Fruit fly (Drosophila melanogaster) whole organism, wandering third instar larva: ENCODE measurements around the gene CG17855.

ENCODE experiments used
- Abd-B ChIP-seq: fragments of >200 bp; optimal IDR thresholded peaks from 2 replicates; lab custom pipeline; 2017; ENCODE audit warnings: missing biosample characterization, missing genetic modification characterization
- CG32264 ChIP-seq: fragments of 200-800 bp; sonication (Bioruptor generic); optimal IDR thresholded peaks from 2 replicates; lab custom pipeline; 2016; ENCODE audit warnings: missing biosample characterization, missing genetic modification characterization
- CG9705 ChIP-seq: fragments of 200-800 bp; sonication (Bioruptor generic); optimal IDR thresholded peaks from 2 replicates; lab custom pipeline; 2018; ENCODE audit warnings: missing biosample characterization, mild to moderate bottlenecking, missing genetic modification characterization
- CrebA ChIP-seq: fragments of 200-800 bp; sonication (Bioruptor generic); optimal IDR thresholded peaks from 2 replicates; lab custom pipeline; 2016; ENCODE audit warnings: missing biosample characterization, mild to moderate bottlenecking, missing genetic modification characterization, borderline replicate concordance
- Dfd ChIP-seq: fragments of >200 bp; optimal IDR thresholded peaks from 2 replicates; lab custom pipeline; 2017; ENCODE audit warnings: missing biosample characterization, missing genetic modification characterization
- Dif ChIP-seq: fragments of 200-275, 200-300 bp; sonication (Bioruptor generic); optimal IDR thresholded peaks from 2 replicates; lab custom pipeline; 2018; ENCODE audit warnings: missing biosample characterization, missing genetic modification characterization; ENCODE audit not compliant: partially characterized antibody
- GATAd ChIP-seq: sonication (Bioruptor generic); optimal IDR thresholded peaks from 2 replicates; lab custom pipeline; 2016; ENCODE audit warnings: missing biosample characterization, missing genetic modification characterization
- HLH106 ChIP-seq: fragments of 200-800 bp; optimal IDR thresholded peaks from 3 replicates; lab custom pipeline; 2019; ENCODE audit warnings: missing biosample characterization, mild to moderate bottlenecking, missing genetic modification characterization, moderate library complexity
- Hnf4 ChIP-seq: fragments of 200-800 bp; sonication (Bioruptor generic); optimal IDR thresholded peaks from 2 replicates; lab custom pipeline; 2016; ENCODE audit warnings: missing biosample characterization, mild to moderate bottlenecking, missing genetic modification characterization
- Hr78 ChIP-seq: fragments of >200 bp; optimal IDR thresholded peaks from 2 replicates; lab custom pipeline; 2017; ENCODE audit warnings: missing biosample characterization, missing genetic modification characterization
- Hr83 ChIP-seq: fragments of 200-300 bp; sonication (Bioruptor generic); optimal IDR thresholded peaks from 2 replicates; lab custom pipeline; 2016; ENCODE audit warnings: missing biosample characterization, mild to moderate bottlenecking, missing genetic modification characterization, moderate library complexity; ENCODE audit not compliant: poor library complexity, severe bottlenecking
- Jra ChIP-seq: sonication (Bioruptor generic); optimal IDR thresholded peaks from 2 replicates; lab custom pipeline; 2016; ENCODE audit warnings: missing biosample characterization, missing genetic modification characterization
- Mio ChIP-seq: sonication (Bioruptor generic); optimal IDR thresholded peaks from 2 replicates; lab custom pipeline; 2016; ENCODE audit warnings: missing biosample characterization, missing genetic modification characterization
- Myc ChIP-seq: fragments of >200 bp; optimal IDR thresholded peaks from 2 replicates; lab custom pipeline; 2017
- N ChIP-seq: fragments of >200 bp; optimal IDR thresholded peaks from 2 replicates; lab custom pipeline; 2018; ENCODE audit warnings: missing biosample characterization, missing external identifiers, missing genetic modification characterization
- OdsH ChIP-seq: fragments of 200-800 bp; sonication (Bioruptor generic); optimal IDR thresholded peaks from 2 replicates; lab custom pipeline; 2016; ENCODE audit warnings: missing biosample characterization, mild to moderate bottlenecking, missing genetic modification characterization
- Rel ChIP-seq, 2 experiments: fragments of 200-800 bp; sonication (Bioruptor generic) in 1 of 2; optimal IDR thresholded peaks; 2 replicates in 1 of 2; 3 replicates in 1 of 2; lab custom pipeline; 2016 to 2019; ENCODE audit warnings: mild to moderate bottlenecking in 2 of 2, missing biosample characterization in 2 of 2, missing genetic modification characterization in 2 of 2, moderate library complexity in 1 of 2
- Sp1 ChIP-seq: fragments of 200-800 bp; sonication (Bioruptor generic); optimal IDR thresholded peaks from 3 replicates; lab custom pipeline; 2019; ENCODE audit warnings: missing biosample characterization, mild to moderate bottlenecking, missing genetic modification characterization, moderate library complexity
- Vsx2 ChIP-seq: fragments of 200-300, 225-300 bp; sonication (Bioruptor generic); optimal IDR thresholded peaks from 2 replicates; lab custom pipeline; 2018; ENCODE audit warnings: missing biosample characterization, missing genetic modification characterization; ENCODE audit not compliant: partially characterized antibody
- br ChIP-seq: fragments of 200-800 bp; sonication (Bioruptor generic); optimal IDR thresholded peaks from 2 replicates; lab custom pipeline; 2016; ENCODE audit warnings: missing biosample characterization, missing genetic modification characterization
- brk ChIP-seq: fragments of 200-800 bp; sonication (Bioruptor generic); optimal IDR thresholded peaks from 2 replicates; lab custom pipeline; 2016; ENCODE audit warnings: missing biosample characterization, mild to moderate bottlenecking, missing genetic modification characterization
- dl ChIP-seq, 2 experiments: fragments of 175-275, 200-275 bp in 1 of 2; fragments of 200-275 bp in 1 of 2; sonication (Bioruptor generic); optimal IDR thresholded peaks; lab custom pipeline; 2018; ENCODE audit warnings: mild to moderate bottlenecking in 2 of 2, missing biosample characterization in 2 of 2, missing genetic modification characterization in 2 of 2, moderate library complexity in 2 of 2; ENCODE audit not compliant: partially characterized antibody in 2 of 2, insufficient read depth in 1 of 2
- dmrt93B ChIP-seq: fragments of 200-800 bp; sonication (Bioruptor generic); optimal IDR thresholded peaks from 2 replicates; lab custom pipeline; 2018; ENCODE audit warnings: missing biosample characterization, mild to moderate bottlenecking, missing genetic modification characterization
- dsf ChIP-seq: sonication (Bioruptor generic); optimal IDR thresholded peaks from 2 replicates; lab custom pipeline; 2016; ENCODE audit warnings: missing biosample characterization, missing genetic modification characterization, borderline replicate concordance
- ey ChIP-seq: fragments of 200-800 bp; sonication (Bioruptor generic); optimal IDR thresholded peaks from 2 replicates; lab custom pipeline; 2016; ENCODE audit warnings: missing biosample characterization, missing genetic modification characterization
- foxo ChIP-seq, 2 experiments: fragments of 200-800 bp; sonication (Bioruptor generic); optimal IDR thresholded peaks; 2 replicates in 1 of 2; 3 replicates in 1 of 2; lab custom pipeline; 2016 to 2017; ENCODE audit warnings: missing biosample characterization in 2 of 2, missing genetic modification characterization in 2 of 2
- fru ChIP-seq: fragments of 200-800 bp; sonication (Bioruptor generic); optimal IDR thresholded peaks from 3 replicates; lab custom pipeline; 2016; ENCODE audit warnings: missing biosample characterization, mild to moderate bottlenecking, missing genetic modification characterization
- h ChIP-seq: fragments of 200-800 bp; sonication (Bioruptor generic); optimal IDR thresholded peaks from 3 replicates; lab custom pipeline; 2016; ENCODE audit warnings: missing biosample characterization, mild to moderate bottlenecking, missing genetic modification characterization
- jim ChIP-seq: fragments of 175-275, 200-325 bp; sonication (Bioruptor generic); optimal IDR thresholded peaks from 2 replicates; lab custom pipeline; 2016; ENCODE audit warnings: missing biosample characterization, mild to moderate bottlenecking, missing genetic modification characterization
- lola ChIP-seq: fragments of >200 bp; optimal IDR thresholded peaks from 2 replicates; lab custom pipeline; 2017; ENCODE audit warnings: missing biosample characterization, missing genetic modification characterization
- pan ChIP-seq: fragments of >200 bp; optimal IDR thresholded peaks from 2 replicates; lab custom pipeline; 2017
- psq ChIP-seq: fragments of 200-800 bp; sonication (Bioruptor generic); optimal IDR thresholded peaks from 3 replicates; lab custom pipeline; 2017; ENCODE audit warnings: missing biosample characterization, mild to moderate bottlenecking, missing genetic modification characterization, moderate library complexity
- rgr ChIP-seq: fragments of 200-800 bp; sonication (Bioruptor generic); optimal IDR thresholded peaks from 3 replicates; lab custom pipeline; 2016; ENCODE audit warnings: missing biosample characterization, mild to moderate bottlenecking, missing genetic modification characterization
- sage ChIP-seq: fragments of 200-800 bp; sonication (Bioruptor generic); optimal IDR thresholded peaks from 2 replicates; lab custom pipeline; 2016; ENCODE audit warnings: missing biosample characterization, mild to moderate bottlenecking, missing genetic modification characterization
- sv ChIP-seq: fragments of 200-800 bp; sonication (Bioruptor generic); optimal IDR thresholded peaks from 3 replicates; lab custom pipeline; 2016; ENCODE audit warnings: missing biosample characterization, missing genetic modification characterization
- tai ChIP-seq: sonication (Bioruptor generic); optimal IDR thresholded peaks from 2 replicates; lab custom pipeline; 2016; ENCODE audit warnings: missing biosample characterization, missing genetic modification characterization
- usp ChIP-seq: fragments of >200 bp; optimal IDR thresholded peaks from 2 replicates; lab custom pipeline; 2017; ENCODE audit warnings: missing biosample characterization, missing genetic modification characterization
- woc ChIP-seq: sonication (Bioruptor generic); optimal IDR thresholded peaks from 2 replicates; lab custom pipeline; 2016; ENCODE audit warnings: missing biosample characterization, mild to moderate bottlenecking, missing genetic modification characterization

Gene CG17855

dm6 chr2L:9569588-9570434, 29.5 kb downstream of the CG17855 start:
- TF ChIP-seq CG32264 (GFP tag; lab: Kevin White, UChicago) (peak; percentile 61), pan (lab: Kevin White, UChicago) (no peak), Rel (GFP tag; optimal IDR thresholded peaks at IDR 0.05; lab: Kevin White, UChicago) (peak; percentile 88), Rel (tag; optimal IDR thresholded peaks at IDR 0.05; lab: Kevin White, UChicago) (peak; percentile 55), Abd-B (GFP tag; lab: Kevin White, UChicago) (no peak), OdsH (GFP tag; lab: Kevin White, UChicago) (peak; percentile 95), dmrt93B (GFP tag; lab: Kevin White, UChicago) (peak; percentile 91), tai (GFP tag; lab: Kevin White, UChicago) (no peak), sage (GFP tag; lab: Kevin White, UChicago) (peak; percentile 93), sv (GFP tag; lab: Kevin White, UChicago) (peak; percentile 94), dsf (GFP tag; lab: Kevin White, UChicago) (peak; percentile 63), brk (GFP tag; lab: Kevin White, UChicago) (no peak), HLH106 (tag; lab: Kevin White, UChicago) (peak; percentile 94), br (peak; percentile 90), fru (GFP tag; lab: Kevin White, UChicago) (peak; percentile 94), Dfd (GFP tag; lab: Kevin White, UChicago) (peak; percentile 95), lola (GFP tag; lab: Kevin White, UChicago) (no peak), usp (no peak), Hr78 (GFP tag; lab: Kevin White, UChicago) (no peak), foxo (GFP tag; optimal IDR thresholded peaks at IDR 0.05; lab: Kevin White, UChicago) (peak; percentile 70 to 90), dl (GFP tag; optimal IDR thresholded peaks at IDR 0.05; lab: Kevin White, UChicago; ENCODE audit: insufficient read depth in 1 of 2, partially characterized antibody in 2 of 2) (no peak), Dif (GFP tag; lab: Kevin White, UChicago) (no peak), woc (GFP tag; lab: Kevin White, UChicago) (peak; percentile 85), Sp1 (GFP tag; lab: Kevin White, UChicago) (peak; percentile 95), Mio (peak; percentile 61), N (GFP tag; lab: Kevin White, UChicago) (no peak), Myc (lab: Kevin White, UChicago) (no peak), rgr (GFP tag; lab: Kevin White, UChicago) (peak; percentile 93), Jra (peak; percentile 35), psq (GFP tag; lab: Kevin White, UChicago) (peak; percentile 93), Hnf4 (peak; percentile 73), GATAd (no peak), CrebA (peak; percentile 78), Hr83 (no peak), Vsx2 (no peak), jim (GFP tag; lab: Kevin White, UChicago) (no peak), CG9705 (GFP tag; lab: Kevin White, UChicago) (peak; percentile 82), h (GFP tag; lab: Kevin White, UChicago) (peak; percentile 95), ey (GFP tag; lab: Kevin White, UChicago) (peak; percentile 87)

- TF ChIP-seq Sp1 (GFP tag; lab: Kevin White, UChicago) (no peak), Hnf4 (peak; percentile 33)
These were observed 30.4 kb downstream of the CG17855 start for dm6 chr2L:9570673-9571193.
